Worm (Caenorhabditis elegans) whole organism, L4 larva: Measurements from ENCODE around the gene C49F5.5.

Source experiments
- D1046.2 ChIP-seq: fragments of 200-800 bp; sonication (Bioruptor generic); IDR thresholded peaks from 2 replicates; pipeline ENCODE4 v1.3.6; 2022; ENCODE audit warnings: missing genetic modification characterization, missing compliant biosample characterization
- F10B5.3 ChIP-seq: sonication (generic microtip); optimal IDR thresholded peaks from 2 replicates; lab custom pipeline; 2016; ENCODE audit warnings: mild to moderate bottlenecking, missing genetic modification characterization, missing compliant biosample characterization
- F37D6.2 ChIP-seq: sonication (generic microtip); optimal IDR thresholded peaks from 2 replicates; lab custom pipeline; 2016; ENCODE audit warnings: mild to moderate bottlenecking, missing genetic modification characterization, missing compliant biosample characterization
- F44E2.7 ChIP-seq: fragments of 200-800 bp; sonication (Bioruptor generic); IDR thresholded peaks from 2 replicates; pipeline ENCODE4 v2.1.2; 2022; ENCODE audit warnings: missing genetic modification characterization, missing compliant biosample characterization
- F49E8.2 ChIP-seq: sonication (generic microtip); optimal IDR thresholded peaks from 2 replicates; lab custom pipeline; 2016; ENCODE audit warnings: missing compliant biosample characterization, mild to moderate bottlenecking, missing genetic modification characterization, borderline replicate concordance
- T26A8.4 ChIP-seq: fragments of 200-800 bp; sonication (Bioruptor generic); IDR thresholded peaks from 2 replicates; pipeline ENCODE4 v1.3.6; 2022; ENCODE audit warnings: missing genetic modification characterization, missing compliant biosample characterization
- Y105C5A.15 ChIP-seq: fragments of 200-800 bp; sonication (Bioruptor generic); IDR thresholded peaks from 2 replicates; pipeline ENCODE4 v1.3.6; 2022; ENCODE audit warnings: missing genetic modification characterization, missing compliant biosample characterization
- Y48G9A.11 ChIP-seq: fragments of 200-800 bp; sonication (Bioruptor generic); IDR thresholded peaks from 2 replicates; pipeline ENCODE4 v1.3.6; 2022; ENCODE audit warnings: missing genetic modification reagents, missing genetic modification characterization, missing compliant biosample characterization
- ZK337.2 ChIP-seq: fragments of 200-800 bp; sonication (Bioruptor generic); IDR thresholded peaks from 2 replicates; pipeline ENCODE4 v1.3.6; 2022; ENCODE audit warnings: missing genetic modification reagents, missing genetic modification characterization, missing compliant biosample characterization
- ZK546.5 ChIP-seq, 2 experiments: sonication (generic microtip); optimal IDR thresholded peaks; 2 replicates each; lab custom pipeline; 2017; ENCODE audit warnings: missing biosample characterization in 2 of 2, missing genetic modification characterization in 2 of 2
- aly-2 ChIP-seq: sonication (generic microtip); optimal IDR thresholded peaks from 2 replicates; lab custom pipeline; 2018; ENCODE audit warnings: missing biosample characterization, missing genetic modification characterization
- ama-1 ChIP-seq: fragments of 150-350 bp; optimal IDR thresholded peaks from 2 replicates; lab custom pipeline; 2014; ENCODE audit warnings: inconsistent platforms, mixed read lengths
- ceh-82 ChIP-seq: sonication (generic microtip); optimal IDR thresholded peaks from 2 replicates; lab custom pipeline; 2017; ENCODE audit warnings: missing biosample characterization, missing genetic modification characterization
- ces-1 ChIP-seq: fragments of 150-350 bp; sonication (generic microtip); optimal IDR thresholded peaks from 4 replicates; lab custom pipeline; 2014; ENCODE audit warnings: missing biosample characterization, missing genetic modification reagents, missing genetic modification characterization
- daf-12 ChIP-seq: fragments of 150-350 bp; optimal IDR thresholded peaks from 2 replicates; lab custom pipeline; 2014; ENCODE audit warnings: missing biosample characterization, missing genetic modification reagents, missing genetic modification characterization
- dmd-6 ChIP-seq: fragments of 200-800 bp; sonication (Bioruptor generic); IDR thresholded peaks from 2 replicates; pipeline ENCODE4 v1.3.6; 2022; ENCODE audit warnings: missing genetic modification reagents, missing genetic modification characterization, missing compliant biosample characterization
- dmd-8 ChIP-seq: fragments of 200-800 bp; sonication (Bioruptor generic); IDR thresholded peaks from 2 replicates; pipeline ENCODE4 v1.3.6; 2022; ENCODE audit warnings: missing genetic modification characterization, missing compliant biosample characterization
- dpl-1 ChIP-seq: fragments of 150-350 bp; optimal IDR thresholded peaks from 2 replicates; lab custom pipeline; 2014; ENCODE audit warnings: missing biosample characterization, missing genetic modification reagents, missing genetic modification characterization
- dve-1 ChIP-seq: sonication (generic microtip); optimal IDR thresholded peaks from 2 replicates; lab custom pipeline; 2017; ENCODE audit warnings: antibody characterized with exemption, mild to moderate bottlenecking, missing genetic modification characterization, missing compliant biosample characterization; ENCODE audit not compliant: insufficient read depth
- egl-43 ChIP-seq: fragments of 200-800 bp; sonication (Bioruptor generic); IDR thresholded peaks from 2 replicates; pipeline ENCODE4 v1.3.6; 2022; ENCODE audit warnings: missing genetic modification reagents, missing genetic modification characterization, missing compliant biosample characterization
- fos-1 ChIP-seq: fragments of 150-350 bp; optimal IDR thresholded peaks from 2 replicates; lab custom pipeline; 2014; ENCODE audit warnings: missing biosample characterization, missing genetic modification characterization
- gei-8 ChIP-seq: fragments of 200-800 bp; sonication (Bioruptor generic); optimal IDR thresholded peaks from 2 replicates; lab custom pipeline; 2018; ENCODE audit warnings: mild to moderate bottlenecking, missing genetic modification characterization, missing compliant biosample characterization
- hlh-30 ChIP-seq: sonication (generic microtip); optimal IDR thresholded peaks from 2 replicates; lab custom pipeline; 2017; ENCODE audit warnings: antibody characterized with exemption, mild to moderate bottlenecking, missing genetic modification characterization, missing compliant biosample characterization; ENCODE audit not compliant: insufficient read depth
- hmg-1.1 ChIP-seq: fragments of 200-800 bp; sonication (Bioruptor generic); IDR thresholded peaks from 2 replicates; pipeline ENCODE4 v1.3.6; 2022; ENCODE audit warnings: missing genetic modification reagents, missing genetic modification characterization, missing compliant biosample characterization
- lin-1 ChIP-seq: fragments of 200-800 bp; sonication (Bioruptor generic); IDR thresholded peaks from 2 replicates; pipeline ENCODE4 v1.3.6; 2022; ENCODE audit warnings: missing genetic modification reagents, missing genetic modification characterization, missing compliant biosample characterization
- lin-29 ChIP-seq: fragments of 200-800 bp; sonication (Bioruptor generic); IDR thresholded peaks from 2 replicates; pipeline ENCODE4 v1.3.6; 2022; ENCODE audit warnings: missing genetic modification reagents, missing genetic modification characterization, missing compliant biosample characterization
- madf-5 ChIP-seq, 2 experiments: fragments of 200-800 bp; sonication (Bioruptor generic); IDR thresholded peaks; 2 replicates each; pipeline ENCODE4 v1.3.6; 2022; ENCODE audit warnings: missing compliant biosample characterization in 2 of 2, missing genetic modification characterization in 2 of 2
- madf-9 ChIP-seq: fragments of 200-800 bp; sonication (Bioruptor generic); conservative IDR thresholded peaks from 2 replicates; pipeline ENCODE4 v1.3.6; 2022; ENCODE audit warnings: missing genetic modification reagents, missing genetic modification characterization, missing compliant biosample characterization
- mdl-1 ChIP-seq, 2 experiments: fragments of 150-350 bp in 1 of 2; sonication (generic microtip) in 1 of 2; optimal IDR thresholded peaks; 2 replicates each; lab custom pipeline; 2014 to 2017; ENCODE audit warnings: missing biosample characterization in 2 of 2, missing genetic modification characterization in 2 of 2
- mdt-29 ChIP-seq: fragments of 200-800 bp; sonication (Bioruptor generic); IDR thresholded peaks from 2 replicates; pipeline ENCODE4 v1.3.6; 2022; ENCODE audit warnings: missing genetic modification reagents, missing genetic modification characterization, missing compliant biosample characterization
- mep-1 ChIP-seq: fragments of 150-350 bp; sonication (generic microtip); optimal IDR thresholded peaks from 3 replicates; lab custom pipeline; 2014; ENCODE audit warnings: missing biosample characterization, missing genetic modification characterization
- mxl-3 ChIP-seq: fragments of 200-800 bp; sonication (Bioruptor generic); optimal IDR thresholded peaks from 2 replicates; lab custom pipeline; 2018; ENCODE audit warnings: mild to moderate bottlenecking, missing genetic modification characterization, missing compliant biosample characterization
- nhr-102 ChIP-seq: sonication (generic microtip); optimal IDR thresholded peaks from 2 replicates; lab custom pipeline; 2016; ENCODE audit warnings: mild to moderate bottlenecking, missing genetic modification characterization, moderate library complexity, missing compliant biosample characterization
- nhr-11 ChIP-seq: fragments of 150-350 bp; optimal IDR thresholded peaks from 2 replicates; lab custom pipeline; 2014; ENCODE audit warnings: missing biosample characterization, missing genetic modification characterization
- nhr-237 ChIP-seq: sonication (generic microtip); optimal IDR thresholded peaks from 2 replicates; lab custom pipeline; 2017; ENCODE audit warnings: missing biosample characterization, missing genetic modification characterization
- nhr-25 ChIP-seq: sonication (generic microtip); optimal IDR thresholded peaks from 2 replicates; lab custom pipeline; 2017; ENCODE audit warnings: missing genetic modification characterization, mild to moderate bottlenecking, missing compliant biosample characterization, antibody characterized with exemption, moderate library complexity, borderline replicate concordance; ENCODE audit not compliant: insufficient read depth
- nhr-28 ChIP-seq: fragments of 150-350 bp; optimal IDR thresholded peaks from 2 replicates; lab custom pipeline; 2014; ENCODE audit warnings: missing biosample characterization, missing genetic modification characterization
- nhr-48 ChIP-seq: sonication (generic microtip); optimal IDR thresholded peaks from 2 replicates; lab custom pipeline; 2016; ENCODE audit warnings: mild to moderate bottlenecking, missing genetic modification characterization, missing compliant biosample characterization
- nhr-76 ChIP-seq: fragments of 150-350 bp; optimal IDR thresholded peaks from 2 replicates; lab custom pipeline; 2014; ENCODE audit warnings: missing biosample characterization, missing genetic modification characterization
- nhr-77 ChIP-seq: fragments of 150-350 bp; optimal IDR thresholded peaks from 2 replicates; lab custom pipeline; 2014; ENCODE audit warnings: missing biosample characterization, missing genetic modification characterization
- pqm-1 ChIP-seq: sonication (generic microtip); optimal IDR thresholded peaks from 2 replicates; lab custom pipeline; 2017; ENCODE audit warnings: missing biosample characterization, missing genetic modification characterization
- saeg-2 ChIP-seq: fragments of 200-800 bp; sonication (Bioruptor generic); IDR thresholded peaks from 2 replicates; pipeline ENCODE4 v1.3.6; 2022; ENCODE audit warnings: missing genetic modification reagents, missing genetic modification characterization, missing compliant biosample characterization
- sdz-12 ChIP-seq: fragments of 200-800 bp; sonication (Bioruptor generic); optimal IDR thresholded peaks from 2 replicates; lab custom pipeline; 2018; ENCODE audit warnings: mild to moderate bottlenecking, missing genetic modification characterization, missing compliant biosample characterization
- set-16 ChIP-seq: fragments of 200-800 bp; sonication (Bioruptor generic); IDR thresholded peaks from 2 replicates; pipeline ENCODE4 v1.3.6; 2022; ENCODE audit warnings: missing genetic modification reagents, missing genetic modification characterization, missing compliant biosample characterization
- snpc-4 ChIP-seq: fragments of 150-350 bp; optimal IDR thresholded peaks from 2 replicates; lab custom pipeline; 2014; ENCODE audit warnings: missing biosample characterization, missing genetic modification characterization
- tra-1 ChIP-seq: fragments of 200-800 bp; sonication (Bioruptor generic); IDR thresholded peaks from 2 replicates; pipeline ENCODE4 v1.3.6; 2022; ENCODE audit warnings: missing genetic modification reagents, missing genetic modification characterization, missing compliant biosample characterization
- unc-39 ChIP-seq: sonication (generic microtip); optimal IDR thresholded peaks from 2 replicates; lab custom pipeline; 2017; ENCODE audit warnings: missing biosample characterization, missing genetic modification characterization
- unc-62 ChIP-seq, 3 experiments: fragments of 150-350 bp in 1 of 3; sonication (generic microtip); optimal IDR thresholded peaks in 2 of 3; peaks in 1 of 3; 1 replicate in 1 of 3; 2 replicates in 2 of 3; lab custom pipeline; 2014 to 2017; ENCODE audit warnings: missing biosample characterization in 3 of 3, missing genetic modification characterization in 3 of 3, missing genetic modification reagents in 3 of 3, missing genotype in 1 of 3
- vab-7 ChIP-seq: fragments of 200-800 bp; sonication (Bioruptor generic); IDR thresholded peaks from 2 replicates; pipeline ENCODE4 v1.3.6; 2022; ENCODE audit warnings: missing genetic modification reagents, missing genetic modification characterization, missing compliant biosample characterization
- zag-1 ChIP-seq: fragments of 150-350 bp; optimal IDR thresholded peaks from 2 replicates; lab custom pipeline; 2014; ENCODE audit warnings: missing biosample characterization, missing genetic modification characterization
- ztf-7 ChIP-seq: fragments of 150-350 bp; optimal IDR thresholded peaks from 2 replicates; lab custom pipeline; 2014; ENCODE audit warnings: missing biosample characterization, missing genetic modification characterization

The C49F5.5 gene

DNA sequence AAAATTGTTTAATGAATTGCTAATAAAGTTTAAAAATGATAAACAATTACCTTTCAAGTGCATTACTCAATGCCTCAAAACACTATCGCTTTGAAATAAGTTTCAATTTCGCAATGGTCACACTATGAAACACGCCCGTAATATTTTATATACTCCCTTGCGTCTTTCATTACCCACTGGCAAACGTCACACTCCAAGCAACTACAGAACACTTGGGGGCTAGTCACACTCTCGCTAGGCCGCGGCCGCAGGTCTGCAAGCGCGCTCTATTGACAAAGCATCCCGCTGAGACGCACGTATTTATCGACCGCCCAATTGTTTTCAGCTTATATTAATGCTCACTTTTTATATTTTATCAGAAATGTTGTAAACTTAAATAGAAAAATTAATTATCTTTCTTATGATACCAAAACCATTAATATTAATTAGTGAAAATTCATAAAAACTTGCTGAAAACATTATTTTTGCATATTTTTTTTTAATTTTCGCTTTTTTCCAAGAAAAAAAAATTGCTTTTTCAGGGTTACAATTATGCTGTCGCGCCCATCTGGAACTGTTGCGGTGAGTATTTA is 32.0 kb downstream of the C49F5.5 start, which contains the start of the genes nmat-1 and ucr-2.1 (continued):
- TF ChIP-seq ceh-82, result no peak
- no peak for TF ChIP-seq saeg-2
- peak; percentile 99 for TF ChIP-seq nhr-28
- TF ChIP-seq dve-1 (tag; lab: Kevin White, UChicago), result peak; percentile 86
- no peak for TF ChIP-seq fos-1 (tag; lab: Kevin White, UChicago)
- peak; percentile 56 for TF ChIP-seq pqm-1 (tag; lab: Kevin White, UChicago)
- TF ChIP-seq mdt-29 (GFP tag; lab: Robert Waterston, UW), result no peak
- no peak for TF ChIP-seq F49E8.2 (tag; lab: Kevin White, UChicago)
- peak; percentile 81 for TF ChIP-seq hmg-1.1 (GFP tag; lab: Robert Waterston, UW)
- peak; percentile 89 for TF ChIP-seq mxl-3
- TF ChIP-seq F10B5.3 (tag; lab: Kevin White, UChicago), result no peak
- TF ChIP-seq set-16 (GFP tag; lab: Robert Waterston, UW), result 0 out of 2 replicates have a peak, but pooled peaks have one; percentile 17
- TF ChIP-seq ces-1, result no peak
- TF ChIP-seq dmd-6 (GFP tag; lab: Robert Waterston, UW), result peak; percentile 76
- TF ChIP-seq tra-1 (GFP tag; lab: Robert Waterston, UW), result no peak
- no peak for TF ChIP-seq vab-7 (GFP tag; lab: Robert Waterston, UW)
- no peak for TF ChIP-seq egl-43 (GFP tag; lab: Robert Waterston, UW)
- TF ChIP-seq ZK546.5 (tag; optimal IDR thresholded peaks at IDR 0.05; lab: Kevin White, UChicago), result no peak
- TF ChIP-seq sdz-12 (GFP tag; lab: Kevin White, UChicago), result no peak
- TF ChIP-seq lin-1 (GFP tag; lab: Robert Waterston, UW), result no peak
- TF ChIP-seq F37D6.2 (tag; lab: Kevin White, UChicago), result peak; percentile 37
- peak; percentile 69 for TF ChIP-seq dpl-1 (GFP tag; lab: Kevin White, UChicago)
- no peak for TF ChIP-seq madf-5 (GFP tag; IDR thresholded peaks at IDR 0.05; lab: Robert Waterston, UW)
- TF ChIP-seq dmd-8 (GFP tag; lab: Robert Waterston, UW), result no peak
- peak; percentile 94 for TF ChIP-seq hlh-30 (tag; lab: Kevin White, UChicago)
- TF ChIP-seq ztf-7, result peak; percentile 35
- TF ChIP-seq nhr-237, result no peak
- no peak for TF ChIP-seq unc-39 (tag; lab: Kevin White, UChicago)
- TF ChIP-seq nhr-102 (tag; lab: Kevin White, UChicago), result peak; percentile 80
- TF ChIP-seq zag-1 (tag; lab: Kevin White, UChicago), result peak; percentile 4
- no peak for TF ChIP-seq madf-9 (GFP tag; lab: Robert Waterston, UW)
- TF ChIP-seq nhr-48 (tag; lab: Kevin White, UChicago), result peak; percentile 35
- no peak for TF ChIP-seq gei-8 (GFP tag; lab: Kevin White, UChicago)
- no peak for TF ChIP-seq Y105C5A.15 (GFP tag; lab: Robert Waterston, UW)
- TF ChIP-seq mep-1 (tag; lab: Kevin White, UChicago), result peak; percentile 92
- TF ChIP-seq aly-2, result no peak
- no peak for TF ChIP-seq Y48G9A.11 (GFP tag; lab: Robert Waterston, UW)
- TF ChIP-seq ZK337.2 (GFP tag; lab: Robert Waterston, UW), result no peak
- TF ChIP-seq snpc-4 (tag; lab: Kevin White, UChicago), result no peak
- TF ChIP-seq ama-1 (lab: Kevin White, UChicago), result no peak
- TF ChIP-seq unc-62 (GFP tag; optimal IDR thresholded peaks at IDR 0.05 in 1 of 2; lab: Kevin White, UChicago), result peak in 1 of 2 experiments; percentile 31
- no peak for TF ChIP-seq unc-62 (tag; optimal IDR thresholded peaks at IDR 0.05; lab: Kevin White, UChicago)
- no peak for TF ChIP-seq F44E2.7 (GFP tag; lab: Robert Waterston, UW)
- no peak for TF ChIP-seq nhr-76 (tag; lab: Kevin White, UChicago)
- no peak; the same call in 1 of the 2 replicates for TF ChIP-seq T26A8.4 (GFP tag; lab: Robert Waterston, UW)
- peak; percentile 87 for TF ChIP-seq nhr-77 (tag; lab: Kevin White, UChicago)
- TF ChIP-seq daf-12, result no peak
- TF ChIP-seq mdl-1 (tag; optimal IDR thresholded peaks at IDR 0.05; lab: Kevin White, UChicago), result peak in 1 of 2 experiments; percentile 73
- peak; percentile 55 for TF ChIP-seq nhr-11
- no peak for TF ChIP-seq D1046.2 (GFP tag; lab: Robert Waterston, UW)
- no peak for TF ChIP-seq nhr-25 (tag; lab: Kevin White, UChicago)
- TF ChIP-seq lin-29 (GFP tag; lab: Robert Waterston, UW), result no peak
